Worm (Caenorhabditis elegans) whole organism, L2 larva: ENCODE data around the gene cht-2.

Experiments
- mdl-1 ChIP-seq, 2 experiments: fragments of 150-350 bp in 1 of 2; sonication (generic microtip) in 1 of 2; optimal IDR thresholded peaks; 2 replicates each; lab custom pipeline; 2017; ENCODE audit warnings: missing biosample characterization in 2 of 2, missing genetic modification characterization in 2 of 2
- unc-62 ChIP-seq: fragments of 150-350 bp; optimal IDR thresholded peaks from 2 replicates; lab custom pipeline; 2014; ENCODE audit warnings: missing biosample characterization, missing genetic modification reagents, missing genetic modification characterization

- TF ChIP-seq mdl-1 (tag; optimal IDR thresholded peaks at IDR 0.05; lab: Kevin White, UChicago): no peak
- no peak for TF ChIP-seq unc-62 (GFP tag; lab: Kevin White, UChicago)
Observed at ce11 chrII:8504074-8504724, 16.5 kb upstream of the cht-2 start.
